Worm (Caenorhabditis elegans) whole organism, midembryonic: ENCODE results near the gene F54H12.8.

Experiments
- T22C8.4 ChIP-seq: fragments of 200-800 bp; sonication (Bioruptor generic); IDR thresholded peaks from 2 replicates; pipeline ENCODE4 v1.3.6; 2022; ENCODE audit warnings: missing genetic modification characterization, missing compliant biosample characterization
- cog-1 ChIP-seq: sonication (generic microtip); optimal IDR thresholded peaks from 2 replicates; lab custom pipeline; 2016; ENCODE audit warnings: missing genetic modification characterization, missing compliant biosample characterization
- flt-1 ChIP-seq: fragments of 200-800 bp; sonication (Bioruptor generic); IDR thresholded peaks from 2 replicates; pipeline ENCODE4 v1.3.6; 2022; ENCODE audit warnings: missing genetic modification characterization, missing compliant biosample characterization
- klf-2 ChIP-seq: fragments of 200-800 bp; sonication (Bioruptor generic); conservative IDR thresholded peaks from 2 replicates; pipeline ENCODE4 v1.3.6; 2022; ENCODE audit warnings: missing genetic modification reagents, missing genetic modification characterization, missing compliant biosample characterization
- med-1 ChIP-seq: sonication (generic microtip); optimal IDR thresholded peaks from 2 replicates; lab custom pipeline; 2017; ENCODE audit warnings: missing genetic modification characterization, mild to moderate bottlenecking, missing compliant biosample characterization, antibody characterized with exemption, missing genetic modification reagents; ENCODE audit not compliant: insufficient read depth
- ref-1 ChIP-seq: fragments of 200-800 bp; sonication (Bioruptor generic); conservative IDR thresholded peaks from 2 replicates; pipeline ENCODE4 v1.3.6; 2022; ENCODE audit warnings: missing genetic modification reagents, missing genetic modification characterization, missing compliant biosample characterization
- tab-1 ChIP-seq: fragments of 200-800 bp; sonication (Bioruptor generic); IDR thresholded peaks from 2 replicates; pipeline ENCODE4 v1.3.6; 2022; ENCODE audit warnings: missing genetic modification characterization, missing compliant biosample characterization
- ztf-23 ChIP-seq: fragments of 200-800 bp; sonication (Bioruptor generic); IDR thresholded peaks from 2 replicates; pipeline ENCODE4 v1.3.6; 2022; ENCODE audit warnings: missing genetic modification reagents, missing genetic modification characterization, missing compliant biosample characterization
- ztf-29 ChIP-seq: fragments of 200-800 bp; sonication (Bioruptor generic); IDR thresholded peaks from 2 replicates; pipeline ENCODE4 v1.3.6; 2022; ENCODE audit warnings: missing genetic modification reagents, missing genetic modification characterization, missing compliant biosample characterization

- no peak for TF ChIP-seq ztf-29 (GFP tag; lab: Robert Waterston, UW)
- TF ChIP-seq ztf-23, result no peak
- no peak for TF ChIP-seq klf-2 (GFP tag; lab: Robert Waterston, UW)
- no peak for TF ChIP-seq tab-1 (GFP tag; lab: Robert Waterston, UW)
- no peak for TF ChIP-seq T22C8.4 (GFP tag; lab: Robert Waterston, UW)
- TF ChIP-seq ref-1 (GFP tag; lab: Robert Waterston, UW), result no peak
- TF ChIP-seq cog-1 (tag; lab: Kevin White, UChicago), result no peak
- no peak for TF ChIP-seq med-1 (GFP tag; lab: Kevin White, UChicago)
- TF ChIP-seq flt-1, result no peak
These were observed 44.6 kb upstream of the F54H12.8 start for ce11 chrIII:8013582-8013981.
